Worm (Caenorhabditis elegans) whole organism, young adult: ENCODE measurements around the gene C34E10.12.

Experiments
- F23B12.7 ChIP-seq: sonication (generic microtip); optimal IDR thresholded peaks from 2 replicates; lab custom pipeline; 2017; ENCODE audit warnings: missing genetic modification characterization, mild to moderate bottlenecking, missing compliant biosample characterization, antibody characterized with exemption, moderate library complexity; ENCODE audit not compliant: insufficient read depth
- F55B11.4 ChIP-seq: sonication (generic microtip); optimal IDR thresholded peaks from 2 replicates; lab custom pipeline; 2016; ENCODE audit warnings: missing compliant biosample characterization, missing genetic modification characterization, borderline replicate concordance; ENCODE audit not compliant: insufficient read depth
- F57C9.4 ChIP-seq: sonication (generic microtip); optimal IDR thresholded peaks from 2 replicates; lab custom pipeline; 2017; ENCODE audit warnings: mild to moderate bottlenecking, missing genetic modification characterization, missing compliant biosample characterization
- T07F8.4 ChIP-seq: sonication (generic microtip); optimal IDR thresholded peaks from 2 replicates; lab custom pipeline; 2016; ENCODE audit warnings: mild to moderate bottlenecking, missing genetic modification characterization, moderate library complexity, missing compliant biosample characterization
- ama-1 ChIP-seq, 3 experiments: fragments of 150-350 bp in 1 of 3; sonication (generic microtip) in 2 of 3; optimal IDR thresholded peaks; 2 replicates each; lab custom pipeline; 2014 to 2018; ENCODE audit warnings: missing biosample characterization in 2 of 3, missing genetic modification characterization in 2 of 3, missing genetic modification reagents in 2 of 3
- cebp-2 ChIP-seq: fragments of 200-800 bp; sonication (Bioruptor generic); IDR thresholded peaks from 2 replicates; pipeline ENCODE4 v1.3.6; 2022; ENCODE audit warnings: missing genetic modification characterization, missing compliant biosample characterization
- nfyb-1 ChIP-seq: fragments of 200-800 bp; sonication (Bioruptor generic); IDR thresholded peaks from 2 replicates; pipeline ENCODE4 v1.3.6; 2022; ENCODE audit warnings: missing genetic modification reagents, missing genetic modification characterization, missing compliant biosample characterization
- nhr-90 ChIP-seq: sonication (generic microtip); optimal IDR thresholded peaks from 2 replicates; lab custom pipeline; 2016; ENCODE audit warnings: missing genotype, mild to moderate bottlenecking, missing genetic modification characterization, missing compliant biosample characterization
- snpc-4 ChIP-seq, 5 experiments: fragments of 150-350 bp in 1 of 5; sonication (generic microtip) in 4 of 5; optimal IDR thresholded peaks; 2 replicates each; lab custom pipeline; 2014 to 2018; ENCODE audit warnings: missing genetic modification characterization in 5 of 5, missing biosample characterization in 3 of 5, antibody characterized with exemption in 2 of 5, mild to moderate bottlenecking in 2 of 5, missing compliant biosample characterization in 2 of 5, missing genotype in 2 of 5, moderate library complexity in 2 of 5, missing genetic modification reagents in 1 of 5
- sptf-2 ChIP-seq: fragments of 200-800 bp; sonication (Bioruptor generic); optimal IDR thresholded peaks from 2 replicates; lab custom pipeline; 2018; ENCODE audit warnings: mild to moderate bottlenecking, missing genetic modification characterization, missing compliant biosample characterization
- zfh-2 ChIP-seq: fragments of 200-800 bp; sonication (Bioruptor generic); conservative IDR thresholded peaks from 2 replicates; pipeline ENCODE4 v1.3.6; 2022; ENCODE audit warnings: missing genetic modification reagents, missing genetic modification characterization, missing compliant biosample characterization
- ztf-22 ChIP-seq: fragments of 200-800 bp; sonication (Bioruptor generic); optimal IDR thresholded peaks from 2 replicates; lab custom pipeline; 2018; ENCODE audit warnings: mild to moderate bottlenecking, missing genetic modification characterization, moderate library complexity, missing compliant biosample characterization

ce11 chrIII:5248706-5249105 is 21.0 kb upstream of the C34E10.12 start:
- TF ChIP-seq sptf-2 (GFP tag; lab: Kevin White, UChicago) (no peak), ztf-22 (GFP tag; lab: Kevin White, UChicago) (no peak), cebp-2 (GFP tag; lab: Robert Waterston, UW) (no peak), ama-1 (optimal IDR thresholded peaks at IDR 0.05; lab: Kevin White, UChicago) (no peak), ama-1 (GFP tag; optimal IDR thresholded peaks at IDR 0.05; lab: Kevin White, UChicago) (no peak), T07F8.4 (tag; lab: Kevin White, UChicago) (no peak), zfh-2 (GFP tag; lab: Robert Waterston, UW) (no peak), snpc-4 (GFP tag; optimal IDR thresholded peaks at IDR 0.05; lab: Kevin White, UChicago) (no peak), snpc-4 (tag; optimal IDR thresholded peaks at IDR 0.05; lab: Kevin White, UChicago) (no peak), nhr-90 (tag; lab: Kevin White, UChicago) (no peak), F23B12.7 (no peak), nfyb-1 (GFP tag; lab: Robert Waterston, UW) (no peak), F57C9.4 (no peak), F55B11.4 (tag; lab: Kevin White, UChicago) (no peak)
